Worm (Caenorhabditis elegans): ENCODE measurements around the gene glo-4.
A peak's percentile ranks its signal among the peaks of the same experiment; 100 is the strongest.

glo-4 gene

DNA sequence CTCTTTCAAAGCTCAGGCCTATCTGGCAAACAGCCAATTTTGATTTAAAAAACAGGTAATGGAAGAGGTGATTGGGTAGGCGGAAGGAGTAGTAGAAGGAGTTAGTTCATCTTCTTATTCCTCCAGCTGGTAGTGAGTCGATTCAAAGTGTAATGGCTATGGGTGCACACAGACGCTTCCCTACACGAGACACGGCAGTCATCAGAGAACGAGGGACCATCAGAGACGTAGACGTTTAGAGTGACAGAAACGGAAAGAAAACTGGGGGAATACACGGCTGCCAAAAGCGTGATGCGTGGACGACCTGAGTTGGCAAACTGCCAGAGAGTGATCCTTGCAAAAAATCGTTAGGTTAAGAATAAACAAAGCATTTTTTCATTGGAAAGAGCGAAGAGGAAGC, 4.4 kb upstream of the glo-4 start:
- TF ChIP-seq pha-4 (tag; optimal IDR thresholded peaks at IDR 0.05) (no peak), hmg-1.2 (GFP tag; IDR thresholded peaks at IDR 0.05) (peak; percentile 60; the same call in 1 of the 2 replicates), ceh-79 (tag; optimal IDR thresholded peaks at IDR 0.05) (no peak), C17E4.6 (GFP tag; IDR thresholded peaks at IDR 0.05) (no peak), snpc-3.4 (tag; optimal IDR thresholded peaks at IDR 0.05) (no peak), ekl-4 (GFP tag; IDR thresholded peaks at IDR 0.05) (no peak), ceh-27 (GFP tag; optimal IDR thresholded peaks at IDR 0.05) (no peak)

DNA sequence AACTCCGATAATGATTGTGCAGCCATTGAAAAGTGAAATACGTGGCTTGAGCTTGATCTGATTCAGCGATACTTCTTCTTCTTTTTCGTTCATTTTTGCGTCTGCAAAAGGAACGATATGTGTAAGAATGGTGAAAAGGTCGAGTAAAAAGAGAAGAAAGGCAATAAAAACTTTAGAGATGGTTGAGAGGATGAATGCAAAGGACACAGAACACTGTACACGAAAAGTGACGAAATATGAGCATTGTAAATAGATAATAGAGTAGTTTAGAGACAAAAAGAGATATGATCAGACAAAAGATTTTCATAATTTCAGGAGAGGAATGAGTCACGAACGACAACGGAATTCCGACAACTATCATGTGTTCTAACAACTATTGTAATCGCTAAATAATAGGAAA, 3.2 kb upstream of the glo-4 start, which contains the start of gene aat-2:
TSS of gene aat-2 (minus strand) at position 101 of the 400 bp plus-strand sequence.
- TF ChIP-seq C17E4.6 (GFP tag; IDR thresholded peaks at IDR 0.05) (no peak), ztf-25 (GFP tag; IDR thresholded peaks at IDR 0.05) (no peak), sptf-2 (GFP tag; optimal IDR thresholded peaks at IDR 0.05) (no peak), attf-3 (GFP tag; conservative IDR thresholded peaks at IDR 0.05) (no peak), B0035.1 (tag; optimal IDR thresholded peaks at IDR 0.05) (no peak), snpc-1.1 (tag; optimal IDR thresholded peaks at IDR 0.05; ENCODE audit: insufficient read depth) (no peak), hsf-1 (GFP tag; IDR thresholded peaks at IDR 0.05) (no peak), mel-28 (tag; optimal IDR thresholded peaks at IDR 0.05; ENCODE audit: borderline replicate concordance) (no peak), cebp-2 (GFP tag; IDR thresholded peaks at IDR 0.05) (no peak), him-1 (tag; optimal IDR thresholded peaks at IDR 0.05) (no peak), cebp-1 (GFP tag; IDR thresholded peaks at IDR 0.05) (no peak), cebp-1 (tag; optimal IDR thresholded peaks at IDR 0.05) (no peak)

DNA sequence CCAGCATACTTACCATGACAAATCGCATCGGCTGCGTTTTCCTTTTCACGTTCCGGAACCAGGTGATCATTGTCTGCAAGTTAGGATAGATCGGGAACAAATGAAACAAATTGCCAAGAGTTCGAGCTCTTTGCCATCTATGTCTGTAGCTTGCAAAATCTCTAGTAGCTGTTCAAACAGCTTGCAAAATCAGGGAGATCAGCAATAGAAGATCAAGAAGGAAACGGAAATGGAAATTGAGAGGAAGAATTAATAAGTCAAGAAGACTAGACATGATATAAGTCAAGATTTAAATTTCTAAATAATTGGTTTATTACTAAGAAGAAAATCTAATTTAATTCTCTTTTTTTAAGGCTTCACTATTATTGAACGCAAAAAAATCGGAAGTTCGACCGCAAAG, 10.7 kb downstream of the glo-4 start, which contains the start of gene F07C3.3:
TSS of gene F07C3.3 (minus strand) at position 101 of the 400 bp plus-strand sequence.
- TF ChIP-seq nhr-90 (tag; optimal IDR thresholded peaks at IDR 0.05) (no peak), him-1 (tag; optimal IDR thresholded peaks at IDR 0.05) (no peak), nfya-1 (tag; optimal IDR thresholded peaks at IDR 0.05; ENCODE audit: borderline replicate concordance, insufficient read depth) (no peak), K12H6.12 (tag; optimal IDR thresholded peaks at IDR 0.05) (no peak), fkh-3 (tag; optimal IDR thresholded peaks at IDR 0.05) (no peak), aptf-2 (GFP tag; conservative IDR thresholded peaks at IDR 0.05) (no peak), ceh-100 (GFP tag; IDR thresholded peaks at IDR 0.05) (no peak), F33H1.4 (GFP tag; IDR thresholded peaks at IDR 0.05) (no peak), rpc-1 (optimal IDR thresholded peaks at IDR 0.05) (no peak), rpc-1 (tag; optimal IDR thresholded peaks at IDR 0.05) (no peak), egl-44 (GFP tag; IDR thresholded peaks at IDR 0.05) (no peak), B0019.2 (GFP tag; conservative IDR thresholded peaks at IDR 0.05) (no peak), lin-54 (GFP tag; optimal IDR thresholded peaks at IDR 0.05) (no peak), tbx-9 (tag; optimal IDR thresholded peaks at IDR 0.05; ENCODE audit: borderline replicate concordance) (no peak), cebp-1 (GFP tag; IDR thresholded peaks at IDR 0.05) (no peak), cebp-1 (tag; optimal IDR thresholded peaks at IDR 0.05) (no peak), dpff-1 (tag; optimal IDR thresholded peaks at IDR 0.05) (no peak), F10E7.11 (tag; optimal IDR thresholded peaks at IDR 0.05) (no peak), attf-6 (GFP tag; IDR thresholded peaks at IDR 0.05) (no peak), ztf-25 (GFP tag; IDR thresholded peaks at IDR 0.05) (no peak)

DNA sequence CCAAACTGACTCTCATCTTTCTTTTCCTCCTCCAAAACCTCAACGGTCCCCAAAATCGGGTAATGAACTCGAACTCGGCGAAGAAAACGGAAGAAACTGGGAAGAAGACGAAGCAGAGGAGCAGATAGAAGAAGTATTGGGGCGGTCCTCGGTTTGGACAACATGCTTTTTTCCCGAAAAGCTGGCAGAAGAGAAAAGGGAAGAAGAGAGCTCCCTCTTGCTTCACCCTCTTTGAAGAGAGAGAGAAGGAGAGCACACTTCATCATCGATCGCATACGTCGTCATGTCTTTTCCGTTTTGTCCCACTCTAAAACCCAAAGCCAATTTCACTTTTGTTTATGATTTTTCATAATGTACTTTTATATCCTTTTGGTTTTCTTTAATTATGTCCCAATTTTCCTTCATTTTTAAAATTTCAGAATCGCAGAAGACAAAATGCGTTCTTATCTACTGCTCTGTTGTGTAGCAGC, 17.3 kb downstream of the glo-4 start, which contains the start of gene F07C3.2:
TSS of gene F07C3.2 (plus strand) at position 420 of the 470 bp plus-strand sequence.
- TF ChIP-seq egl-44 (GFP tag; IDR thresholded peaks at IDR 0.05), result no peak
- TF ChIP-seq madf-10 (tag; optimal IDR thresholded peaks at IDR 0.05), result no peak
- no peak for TF ChIP-seq F39B2.1 (GFP tag; IDR thresholded peaks at IDR 0.05)
- no peak for TF ChIP-seq F37B4.10 (GFP tag; IDR thresholded peaks at IDR 0.05)
- no peak for TF ChIP-seq pha-4 (tag; optimal IDR thresholded peaks at IDR 0.05)
- no peak for TF ChIP-seq nhr-120 (GFP tag; IDR thresholded peaks at IDR 0.05)
- TF ChIP-seq Y53G8AR.9 (GFP tag; conservative IDR thresholded peaks at IDR 0.05), result no peak
- no peak for TF ChIP-seq B0019.2 (GFP tag; conservative IDR thresholded peaks at IDR 0.05)
- TF ChIP-seq efl-1 (GFP tag; optimal IDR thresholded peaks at IDR 0.05), result no peak
